Worm (Caenorhabditis elegans): Measurements from ENCODE around the gene F56B3.9.

The F56B3.9 gene

DNA sequence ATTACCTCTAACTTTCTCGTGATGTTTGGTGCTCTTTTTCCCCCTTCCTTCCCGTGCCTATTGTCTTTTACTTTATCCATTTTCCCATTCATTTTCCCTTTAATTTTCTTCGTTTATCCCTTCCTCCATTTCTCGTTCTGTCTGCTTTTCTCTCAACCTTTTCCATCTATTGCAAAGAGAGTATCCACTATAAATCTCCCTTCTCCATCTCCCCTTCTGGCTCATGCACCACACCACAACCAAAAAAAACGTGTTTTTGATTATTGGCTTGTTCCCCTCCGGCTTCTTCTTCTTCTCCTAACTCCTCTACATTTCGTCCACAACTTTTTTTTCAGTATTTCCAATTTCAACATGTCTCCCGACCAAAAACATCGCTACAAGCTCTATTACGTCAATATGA lies 10.9 kb upstream of the F56B3.9 start, which contains the start of gene gst-40:
Gene gst-40 (plus strand): TSS at position 236 of the 400 bp plus-strand sequence.
- TF ChIP-seq nhr-28 (tag; optimal IDR thresholded peaks at IDR 0.05) (no peak), M03D4.4 (tag; optimal IDR thresholded peaks at IDR 0.05) (no peak), unc-120 (tag; optimal IDR thresholded peaks at IDR 0.05; ENCODE audit: poor library complexity, severe bottlenecking) (no peak), drap-1 (GFP tag; optimal IDR thresholded peaks at IDR 0.05) (no peak), ztf-11 (tag; optimal IDR thresholded peaks at IDR 0.05) (no peak), nhr-12 (tag; optimal IDR thresholded peaks at IDR 0.05) (no peak), cnd-1 (tag; optimal IDR thresholded peaks at IDR 0.05) (no peak), elt-1 (tag; optimal IDR thresholded peaks at IDR 0.05; ENCODE audit: borderline replicate concordance, insufficient read depth) (no peak), nhr-2 (tag; optimal IDR thresholded peaks at IDR 0.05) (no peak), ham-2 (GFP tag; optimal IDR thresholded peaks at IDR 0.05) (no peak), flh-1 (GFP tag; optimal IDR thresholded peaks at IDR 0.05) (no peak), tbx-8 (GFP tag; optimal IDR thresholded peaks at IDR 0.05) (no peak), bed-3 (GFP tag; optimal IDR thresholded peaks at IDR 0.05) (no peak), lsy-2 (tag; optimal IDR thresholded peaks at IDR 0.05) (no peak), blmp-1 (tag; optimal IDR thresholded peaks at IDR 0.05) (no peak), zip-8 (tag; optimal IDR thresholded peaks at IDR 0.05) (no peak), elt-3 (tag; optimal IDR thresholded peaks at IDR 0.05) (no peak), pha-4 (tag; optimal IDR thresholded peaks at IDR 0.05) (no peak), unc-62 (GFP tag; optimal IDR thresholded peaks at IDR 0.05) (no peak)

DNA sequence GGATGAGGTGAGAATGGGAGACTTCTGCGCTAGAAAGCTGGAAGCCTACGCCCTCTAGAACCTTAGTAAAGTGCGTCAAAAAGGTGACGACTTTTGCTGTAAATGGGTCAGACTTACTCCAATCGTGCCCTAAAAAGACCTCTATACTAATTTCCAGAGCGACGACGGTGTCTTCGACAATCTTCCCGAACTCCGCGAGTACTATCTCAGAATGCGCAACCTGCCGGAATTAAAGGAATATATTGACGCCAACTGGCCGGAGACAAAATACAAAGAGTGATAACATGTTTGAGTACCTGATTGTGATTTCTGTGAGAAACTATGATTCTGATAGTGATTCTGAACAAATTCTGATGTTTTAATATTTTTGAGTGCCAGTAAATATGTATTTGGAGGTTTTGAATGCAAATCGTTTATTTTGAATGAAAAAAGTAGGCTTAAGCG lies 9.1 kb upstream of the F56B3.9 start:
- no peak for TF ChIP-seq ham-2 (GFP tag; optimal IDR thresholded peaks at IDR 0.05)
- no peak for TF ChIP-seq unc-120 (tag; optimal IDR thresholded peaks at IDR 0.05; ENCODE audit: poor library complexity, severe bottlenecking)
- TF ChIP-seq zip-8 (tag; optimal IDR thresholded peaks at IDR 0.05): no peak
- TF ChIP-seq nhr-237 (tag; optimal IDR thresholded peaks at IDR 0.05): no peak
- TF ChIP-seq elt-3 (tag; optimal IDR thresholded peaks at IDR 0.05): no peak
- TF ChIP-seq mab-5 (tag; optimal IDR thresholded peaks at IDR 0.05): no peak
- no peak for TF ChIP-seq mep-1 (tag; optimal IDR thresholded peaks at IDR 0.05)
- TF ChIP-seq nhr-12 (tag; optimal IDR thresholded peaks at IDR 0.05): no peak
- TF ChIP-seq unc-39 (tag; optimal IDR thresholded peaks at IDR 0.05): no peak
- TF ChIP-seq tbx-8 (GFP tag; optimal IDR thresholded peaks at IDR 0.05): no peak
- no peak for TF ChIP-seq lin-13 (tag; optimal IDR thresholded peaks at IDR 0.05)
- TF ChIP-seq nhr-28 (tag; optimal IDR thresholded peaks at IDR 0.05): no peak
- no peak for TF ChIP-seq cnd-1 (tag; optimal IDR thresholded peaks at IDR 0.05)
- TF ChIP-seq nhr-2 (tag; optimal IDR thresholded peaks at IDR 0.05): no peak
- no peak for TF ChIP-seq drap-1 (GFP tag; optimal IDR thresholded peaks at IDR 0.05)
- TF ChIP-seq ceh-43 (GFP tag; optimal IDR thresholded peaks at IDR 0.05): no peak
- no peak for TF ChIP-seq unc-62 (GFP tag; optimal IDR thresholded peaks at IDR 0.05)
- TF ChIP-seq blmp-1 (tag; optimal IDR thresholded peaks at IDR 0.05): no peak
- TF ChIP-seq flh-1 (GFP tag; optimal IDR thresholded peaks at IDR 0.05): no peak
- TF ChIP-seq nhr-76 (tag; optimal IDR thresholded peaks at IDR 0.05): no peak

DNA sequence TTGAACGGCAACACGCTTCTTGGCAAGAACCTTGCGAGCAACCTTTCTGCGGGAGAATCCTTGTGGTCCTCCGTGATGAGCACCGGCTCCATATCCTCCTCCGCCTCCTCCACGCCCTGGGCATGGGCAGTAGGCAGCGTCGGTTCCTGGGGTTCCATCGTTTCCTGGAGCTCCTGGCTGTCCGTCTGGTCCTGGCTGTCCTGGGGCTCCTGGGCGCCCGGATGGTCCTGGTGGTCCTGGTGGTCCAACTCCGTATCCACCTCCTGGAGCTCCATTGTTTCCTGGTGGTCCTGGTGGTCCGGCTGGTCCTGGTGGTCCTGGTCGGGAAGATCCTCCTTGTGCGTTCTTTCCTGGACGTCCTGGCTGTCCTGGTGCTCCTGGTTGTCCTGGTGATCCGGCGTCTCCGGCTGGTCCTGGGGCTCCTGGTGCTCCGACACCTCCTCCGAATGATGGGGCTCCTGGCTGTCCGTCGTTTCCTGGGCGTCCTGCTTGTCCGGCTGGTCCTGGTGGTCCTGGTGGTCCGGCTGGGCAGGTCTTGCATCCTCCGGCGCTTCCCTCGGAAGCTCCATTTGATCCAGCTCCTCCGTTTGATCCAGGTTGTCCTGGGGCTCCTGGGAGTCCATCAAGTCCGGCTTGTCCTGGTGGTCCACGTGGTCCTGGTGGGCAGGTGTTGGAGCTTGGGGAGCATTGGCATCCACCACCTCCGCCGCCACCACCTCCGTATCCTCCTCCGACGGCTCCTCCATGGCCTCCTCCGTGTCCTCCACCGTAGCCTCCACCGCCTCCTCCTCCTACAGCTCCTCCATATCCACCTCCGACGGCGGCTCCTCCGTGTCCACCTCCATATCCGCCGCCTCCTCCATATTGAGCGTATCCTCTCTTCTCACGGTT lies 8.4 kb upstream of the F56B3.9 start:
- TF ChIP-seq M03D4.4 (tag; optimal IDR thresholded peaks at IDR 0.05) (no peak), lsy-2 (tag; optimal IDR thresholded peaks at IDR 0.05) (no peak), lin-13 (tag; optimal IDR thresholded peaks at IDR 0.05) (no peak), ceh-83 (GFP tag; optimal IDR thresholded peaks at IDR 0.05) (no peak), unc-120 (tag; optimal IDR thresholded peaks at IDR 0.05; ENCODE audit: poor library complexity, severe bottlenecking) (no peak), nhr-2 (tag; optimal IDR thresholded peaks at IDR 0.05) (no peak), ceh-43 (GFP tag; optimal IDR thresholded peaks at IDR 0.05) (no peak), bed-3 (GFP tag; optimal IDR thresholded peaks at IDR 0.05) (no peak), unc-39 (tag; optimal IDR thresholded peaks at IDR 0.05) (no peak), tbx-8 (GFP tag; optimal IDR thresholded peaks at IDR 0.05) (no peak), mep-1 (tag; optimal IDR thresholded peaks at IDR 0.05) (no peak), ces-1 (GFP tag; optimal IDR thresholded peaks at IDR 0.05) (no peak), sem-2 (GFP tag; optimal IDR thresholded peaks at IDR 0.05) (no peak), drap-1 (GFP tag; optimal IDR thresholded peaks at IDR 0.05) (no peak)

DNA sequence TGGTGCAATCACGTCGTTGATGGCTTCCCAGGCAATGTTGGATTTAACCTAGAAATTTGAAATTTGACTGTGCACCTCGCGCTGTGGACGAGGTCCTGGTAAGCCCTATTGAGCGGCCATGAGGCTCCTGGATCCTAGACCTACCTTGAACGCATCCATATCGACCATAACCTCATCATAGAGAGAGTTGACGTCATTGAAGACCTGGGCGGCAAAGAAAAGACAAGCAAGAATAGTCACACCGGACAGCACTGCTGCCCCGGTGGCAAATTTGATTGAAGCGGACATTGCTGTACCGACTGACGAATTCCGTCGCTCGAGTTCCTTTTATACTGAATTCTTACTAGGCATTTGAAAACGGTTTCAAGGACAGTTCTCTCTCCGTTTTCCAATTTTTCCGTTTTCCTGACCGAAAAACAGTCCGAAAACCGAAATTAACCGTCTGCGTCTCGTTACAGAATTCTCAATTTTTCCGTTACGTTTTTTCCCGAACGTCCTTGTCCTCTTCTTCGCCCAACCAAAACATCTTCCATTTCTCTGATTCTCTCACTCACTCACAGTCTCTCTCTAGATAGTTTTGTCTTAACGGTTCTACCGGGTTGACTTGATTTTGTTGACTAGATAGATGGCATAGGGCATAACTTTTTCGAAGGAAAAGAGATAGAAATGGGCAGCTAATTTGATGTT lies 7.6 kb upstream of the F56B3.9 start, which contains the start of gene col-103:
Gene col-103 (minus strand): TSS at position 302 of the 687 bp plus-strand sequence.
- TF ChIP-seq cnd-1 (tag; optimal IDR thresholded peaks at IDR 0.05) (no peak), unc-62 (GFP tag; optimal IDR thresholded peaks at IDR 0.05) (no peak), ceh-39 (tag; optimal IDR thresholded peaks at IDR 0.05) (no peak), nhr-12 (tag; optimal IDR thresholded peaks at IDR 0.05) (no peak), bed-3 (GFP tag; optimal IDR thresholded peaks at IDR 0.05) (no peak), sptf-1 (tag; optimal IDR thresholded peaks at IDR 0.05) (no peak)

Data from whole organism, mixed stage, embryonic.